Worm (Caenorhabditis elegans) whole organism, L4 larva: ENCODE results near the gene ZK1307.7.

Source experiments
- D1046.2 ChIP-seq: fragments of 200-800 bp; sonication (Bioruptor generic); IDR thresholded peaks from 2 replicates; pipeline ENCODE4 v1.3.6; 2022; ENCODE audit warnings: missing genetic modification characterization, missing compliant biosample characterization
- F26F4.8 ChIP-seq: fragments of 200-800 bp; sonication (Bioruptor generic); conservative IDR thresholded peaks from 2 replicates; pipeline ENCODE4 v1.3.6; 2022; ENCODE audit warnings: missing genetic modification characterization, missing compliant biosample characterization
- F49E8.2 ChIP-seq: sonication (generic microtip); optimal IDR thresholded peaks from 2 replicates; lab custom pipeline; 2016; ENCODE audit warnings: missing compliant biosample characterization, mild to moderate bottlenecking, missing genetic modification characterization, borderline replicate concordance
- T20F7.1 ChIP-seq: fragments of 200-800 bp; sonication (Bioruptor generic); optimal IDR thresholded peaks from 2 replicates; lab custom pipeline; 2018; ENCODE audit warnings: mild to moderate bottlenecking, missing genetic modification characterization, missing compliant biosample characterization
- Y48G9A.11 ChIP-seq: fragments of 200-800 bp; sonication (Bioruptor generic); IDR thresholded peaks from 2 replicates; pipeline ENCODE4 v1.3.6; 2022; ENCODE audit warnings: missing genetic modification reagents, missing genetic modification characterization, missing compliant biosample characterization
- Y75B8A.6 ChIP-seq: fragments of 200-800 bp; sonication (Bioruptor generic); IDR thresholded peaks from 2 replicates; pipeline ENCODE4 v1.3.6; 2022; ENCODE audit warnings: missing genetic modification reagents, missing genetic modification characterization, missing compliant biosample characterization
- ZK337.2 ChIP-seq: fragments of 200-800 bp; sonication (Bioruptor generic); IDR thresholded peaks from 2 replicates; pipeline ENCODE4 v1.3.6; 2022; ENCODE audit warnings: missing genetic modification reagents, missing genetic modification characterization, missing compliant biosample characterization
- aha-1 ChIP-seq: fragments of 150-350 bp; peaks from one replicate; lab custom pipeline; 2014; ENCODE audit warnings: missing biosample characterization, missing genetic modification characterization
- ceh-20 ChIP-seq: fragments of 200-800 bp; sonication (Bioruptor generic); IDR thresholded peaks from 2 replicates; pipeline ENCODE4 v1.3.6; 2022; ENCODE audit warnings: missing genetic modification reagents, missing genetic modification characterization, missing compliant biosample characterization
- ceh-28 ChIP-seq: fragments of 150-350 bp; optimal IDR thresholded peaks from 2 replicates; lab custom pipeline; 2014; ENCODE audit warnings: missing biosample characterization, missing genetic modification reagents, missing genetic modification characterization
- ceh-62 ChIP-seq: sonication (generic microtip); optimal IDR thresholded peaks from 2 replicates; lab custom pipeline; 2017; ENCODE audit warnings: missing biosample characterization, missing genetic modification characterization
- ceh-82 ChIP-seq: sonication (generic microtip); optimal IDR thresholded peaks from 2 replicates; lab custom pipeline; 2017; ENCODE audit warnings: missing biosample characterization, missing genetic modification characterization
- ctbp-1 ChIP-seq: fragments of 200-800 bp; sonication (Bioruptor generic); IDR thresholded peaks from 2 replicates; pipeline ENCODE4 v1.3.6; 2022; ENCODE audit warnings: missing genetic modification reagents, missing genetic modification characterization, missing compliant biosample characterization
- daf-16 ChIP-seq, 3 experiments: sonication (generic microtip); optimal IDR thresholded peaks; 2 replicates each; lab custom pipeline; 2016 to 2017; ENCODE audit warnings: missing genetic modification characterization in 3 of 3, missing genetic modification reagents in 3 of 3, mild to moderate bottlenecking in 2 of 3, missing compliant biosample characterization in 2 of 3, missing biosample characterization in 1 of 3, moderate library complexity in 1 of 3
- dmd-6 ChIP-seq: fragments of 200-800 bp; sonication (Bioruptor generic); IDR thresholded peaks from 2 replicates; pipeline ENCODE4 v1.3.6; 2022; ENCODE audit warnings: missing genetic modification reagents, missing genetic modification characterization, missing compliant biosample characterization
- dmd-9 ChIP-seq: fragments of 200-800 bp; sonication (Bioruptor generic); IDR thresholded peaks from 2 replicates; pipeline ENCODE4 v1.3.6; 2022; ENCODE audit warnings: missing genetic modification reagents, missing genetic modification characterization, missing compliant biosample characterization
- dpl-1 ChIP-seq: fragments of 150-350 bp; optimal IDR thresholded peaks from 2 replicates; lab custom pipeline; 2014; ENCODE audit warnings: missing biosample characterization, missing genetic modification reagents, missing genetic modification characterization
- duxl-1 ChIP-seq: sonication (generic microtip); optimal IDR thresholded peaks from 2 replicates; lab custom pipeline; 2016; ENCODE audit warnings: mild to moderate bottlenecking, missing genetic modification characterization, moderate library complexity, missing compliant biosample characterization; ENCODE audit not compliant: poor library complexity
- dve-1 ChIP-seq: sonication (generic microtip); optimal IDR thresholded peaks from 2 replicates; lab custom pipeline; 2017; ENCODE audit warnings: antibody characterized with exemption, mild to moderate bottlenecking, missing genetic modification characterization, missing compliant biosample characterization; ENCODE audit not compliant: insufficient read depth
- fkh-10 ChIP-seq: fragments of 150-350 bp; optimal IDR thresholded peaks from 2 replicates; lab custom pipeline; 2014; ENCODE audit warnings: missing biosample characterization, missing genetic modification reagents, missing genetic modification characterization
- hif-1 ChIP-seq, 2 experiments: sonication (generic microtip); optimal IDR thresholded peaks; 2 replicates each; lab custom pipeline; 2016 to 2017; ENCODE audit warnings: missing compliant biosample characterization in 2 of 2, missing genetic modification characterization in 2 of 2, missing genetic modification reagents in 2 of 2, missing genotype in 2 of 2, mild to moderate bottlenecking in 1 of 2
- hlh-11 ChIP-seq: fragments of 200-800 bp; sonication (Bioruptor generic); optimal IDR thresholded peaks from 2 replicates; lab custom pipeline; 2018; ENCODE audit warnings: mild to moderate bottlenecking, missing genetic modification characterization, missing compliant biosample characterization
- hlh-30 ChIP-seq: sonication (generic microtip); optimal IDR thresholded peaks from 2 replicates; lab custom pipeline; 2017; ENCODE audit warnings: antibody characterized with exemption, mild to moderate bottlenecking, missing genetic modification characterization, missing compliant biosample characterization; ENCODE audit not compliant: insufficient read depth
- hmg-1.1 ChIP-seq: fragments of 200-800 bp; sonication (Bioruptor generic); IDR thresholded peaks from 2 replicates; pipeline ENCODE4 v1.3.6; 2022; ENCODE audit warnings: missing genetic modification reagents, missing genetic modification characterization, missing compliant biosample characterization
- lin-1 ChIP-seq: fragments of 200-800 bp; sonication (Bioruptor generic); IDR thresholded peaks from 2 replicates; pipeline ENCODE4 v1.3.6; 2022; ENCODE audit warnings: missing genetic modification reagents, missing genetic modification characterization, missing compliant biosample characterization
- lin-38 ChIP-seq: fragments of 200-800 bp; sonication (Bioruptor generic); IDR thresholded peaks from 2 replicates; pipeline ENCODE4 v1.3.6; 2022; ENCODE audit warnings: missing genetic modification reagents, missing genetic modification characterization, missing compliant biosample characterization
- lsy-2 ChIP-seq, 2 experiments: fragments of 150-350 bp in 1 of 2; sonication (generic microtip) in 1 of 2; optimal IDR thresholded peaks; 2 replicates each; lab custom pipeline; 2014 to 2017; ENCODE audit warnings: missing biosample characterization in 2 of 2, missing genetic modification characterization in 2 of 2
- madf-9 ChIP-seq: fragments of 200-800 bp; sonication (Bioruptor generic); conservative IDR thresholded peaks from 2 replicates; pipeline ENCODE4 v1.3.6; 2022; ENCODE audit warnings: missing genetic modification reagents, missing genetic modification characterization, missing compliant biosample characterization
- mep-1 ChIP-seq: fragments of 150-350 bp; sonication (generic microtip); optimal IDR thresholded peaks from 3 replicates; lab custom pipeline; 2014; ENCODE audit warnings: missing biosample characterization, missing genetic modification characterization
- mes-2 ChIP-seq: sonication (generic microtip); optimal IDR thresholded peaks from 2 replicates; lab custom pipeline; 2016; ENCODE audit warnings: missing genotype, mild to moderate bottlenecking, missing genetic modification characterization, missing compliant biosample characterization; ENCODE audit not compliant: poor library complexity, severe bottlenecking
- mxl-3 ChIP-seq: fragments of 200-800 bp; sonication (Bioruptor generic); optimal IDR thresholded peaks from 2 replicates; lab custom pipeline; 2018; ENCODE audit warnings: mild to moderate bottlenecking, missing genetic modification characterization, missing compliant biosample characterization
- nhr-102 ChIP-seq: sonication (generic microtip); optimal IDR thresholded peaks from 2 replicates; lab custom pipeline; 2016; ENCODE audit warnings: mild to moderate bottlenecking, missing genetic modification characterization, moderate library complexity, missing compliant biosample characterization
- nhr-11 ChIP-seq: fragments of 150-350 bp; optimal IDR thresholded peaks from 2 replicates; lab custom pipeline; 2014; ENCODE audit warnings: missing biosample characterization, missing genetic modification characterization
- nhr-237 ChIP-seq: sonication (generic microtip); optimal IDR thresholded peaks from 2 replicates; lab custom pipeline; 2017; ENCODE audit warnings: missing biosample characterization, missing genetic modification characterization
- nhr-28 ChIP-seq: fragments of 150-350 bp; optimal IDR thresholded peaks from 2 replicates; lab custom pipeline; 2014; ENCODE audit warnings: missing biosample characterization, missing genetic modification characterization
- nhr-48 ChIP-seq: sonication (generic microtip); optimal IDR thresholded peaks from 2 replicates; lab custom pipeline; 2016; ENCODE audit warnings: mild to moderate bottlenecking, missing genetic modification characterization, missing compliant biosample characterization
- nhr-6 ChIP-seq: fragments of 150-350 bp; optimal IDR thresholded peaks from 2 replicates; lab custom pipeline; 2014; ENCODE audit warnings: missing biosample characterization, missing genetic modification characterization
- nhr-77 ChIP-seq: fragments of 150-350 bp; optimal IDR thresholded peaks from 2 replicates; lab custom pipeline; 2014; ENCODE audit warnings: missing biosample characterization, missing genetic modification characterization
- pha-4 ChIP-seq, 2 experiments: fragments of 150-350 bp in 1 of 2; fragments of 200-800 bp in 1 of 2; sonication (Bioruptor generic) in 1 of 2; IDR thresholded peaks in 1 of 2; optimal IDR thresholded peaks in 1 of 2; 2 replicates each; pipeline versions ENCODE4 v1.3.6 to Lab custom; 2014 to 2022; ENCODE audit warnings: missing genetic modification characterization in 2 of 2, missing genetic modification reagents in 2 of 2, missing biosample characterization in 1 of 2, missing compliant biosample characterization in 1 of 2
- rbr-2 ChIP-seq: sonication (generic microtip); optimal IDR thresholded peaks from 2 replicates; lab custom pipeline; 2016; ENCODE audit warnings: missing genotype, missing genetic modification characterization, missing compliant biosample characterization
- tag-97 ChIP-seq: fragments of 200-800 bp; sonication (Bioruptor generic); IDR thresholded peaks from 2 replicates; pipeline ENCODE4 v1.3.6; 2022; ENCODE audit warnings: missing genetic modification characterization, missing compliant biosample characterization
- tra-1 ChIP-seq: fragments of 200-800 bp; sonication (Bioruptor generic); IDR thresholded peaks from 2 replicates; pipeline ENCODE4 v1.3.6; 2022; ENCODE audit warnings: missing genetic modification reagents, missing genetic modification characterization, missing compliant biosample characterization
- unc-130 ChIP-seq: sonication (generic microtip); optimal IDR thresholded peaks from 2 replicates; lab custom pipeline; 2016; ENCODE audit warnings: missing genetic modification reagents, missing genetic modification characterization, missing compliant biosample characterization
- vab-7 ChIP-seq: fragments of 200-800 bp; sonication (Bioruptor generic); IDR thresholded peaks from 2 replicates; pipeline ENCODE4 v1.3.6; 2022; ENCODE audit warnings: missing genetic modification reagents, missing genetic modification characterization, missing compliant biosample characterization
- zip-11 ChIP-seq: fragments of 200-800 bp; sonication (Bioruptor generic); IDR thresholded peaks from 2 replicates; pipeline ENCODE4 v1.3.6; 2022; ENCODE audit warnings: missing genetic modification characterization, missing compliant biosample characterization
- zip-2 ChIP-seq: fragments of 150-350 bp; optimal IDR thresholded peaks from 2 replicates; lab custom pipeline; 2014; ENCODE audit warnings: missing biosample characterization, missing genetic modification characterization
- ztf-11 ChIP-seq: fragments of 150-350 bp; optimal IDR thresholded peaks from 2 replicates; lab custom pipeline; 2014; ENCODE audit warnings: missing biosample characterization, missing genetic modification characterization

The ZK1307.7 gene

ce11 chrII:9589667-9590066, 46.7 kb upstream of the ZK1307.7 start, which contains the start of gene eral-1 (continued):
- TF ChIP-seq aha-1: no peak

- TF ChIP-seq dmd-9 (GFP tag; lab: Robert Waterston, UW): peak; percentile 93
- peak; percentile 83 for TF ChIP-seq ZK337.2 (GFP tag; lab: Robert Waterston, UW)
- TF ChIP-seq duxl-1 (tag; lab: Kevin White, UChicago): peak; percentile 86
- TF ChIP-seq dmd-6 (GFP tag; lab: Robert Waterston, UW): peak; percentile 73
- TF ChIP-seq ctbp-1 (GFP tag; lab: Robert Waterston, UW): 0 out of 2 replicates have a peak, but pooled peaks have one; percentile 31
- 0 out of 2 replicates have a peak, but pooled peaks have one; percentile 51 for TF ChIP-seq tag-97 (GFP tag; lab: Robert Waterston, UW)
- no peak for TF ChIP-seq ceh-82
- peak; percentile 45 for TF ChIP-seq F49E8.2 (tag; lab: Kevin White, UChicago)
- peak; percentile 69 for TF ChIP-seq mep-1 (tag; lab: Kevin White, UChicago)
- TF ChIP-seq Y75B8A.6 (GFP tag; lab: Robert Waterston, UW): no peak
- no peak for TF ChIP-seq D1046.2 (GFP tag; lab: Robert Waterston, UW)
- TF ChIP-seq nhr-28 (tag; lab: Kevin White, UChicago): peak; percentile 35
- TF ChIP-seq vab-7 (GFP tag; lab: Robert Waterston, UW): no peak
- TF ChIP-seq hmg-1.1: peak; percentile 62
- peak; percentile 42 for TF ChIP-seq hlh-30 (tag; lab: Kevin White, UChicago)
- TF ChIP-seq tra-1 (GFP tag; lab: Robert Waterston, UW): peak; percentile 65; the same call in 1 of the 2 replicates
- TF ChIP-seq ceh-28 (tag; lab: Kevin White, UChicago): no peak
- peak; percentile 70; the same call in 1 of the 2 replicates for TF ChIP-seq Y48G9A.11 (GFP tag; lab: Robert Waterston, UW)
- peak; percentile 48 for TF ChIP-seq nhr-102 (tag; lab: Kevin White, UChicago)
- TF ChIP-seq dve-1 (tag; lab: Kevin White, UChicago): peak; percentile 66
- no peak for TF ChIP-seq lin-1 (GFP tag; lab: Robert Waterston, UW)
- TF ChIP-seq unc-130 (GFP tag; lab: Kevin White, UChicago): peak; percentile 84
- TF ChIP-seq hif-1 (tag; optimal IDR thresholded peaks at IDR 0.05; lab: Kevin White, UChicago): peak in 1 of 2 experiments; percentile 90
- peak in 1 of 2 experiments; percentile 89 for TF ChIP-seq lsy-2 (tag; optimal IDR thresholded peaks at IDR 0.05; lab: Kevin White, UChicago)
- 0 out of 2 replicates have a peak, but pooled peaks have one; percentile 9 for TF ChIP-seq pha-4 (GFP tag; IDR thresholded peaks at IDR 0.05; lab: Robert Waterston, UW)
- TF ChIP-seq pha-4 (tag; optimal IDR thresholded peaks at IDR 0.05; lab: Kevin White, UChicago): peak; percentile 49
- TF ChIP-seq nhr-237: no peak
- TF ChIP-seq daf-16 (GFP tag; optimal IDR thresholded peaks at IDR 0.05; lab: Kevin White, UChicago): peak in 1 of 2 experiments; percentile 11
- peak; percentile 23 for TF ChIP-seq daf-16 (tag; optimal IDR thresholded peaks at IDR 0.05; lab: Kevin White, UChicago)
- peak; percentile 33 for TF ChIP-seq nhr-48 (tag; lab: Kevin White, UChicago)
- TF ChIP-seq zip-11 (GFP tag; lab: Robert Waterston, UW): no peak
- TF ChIP-seq nhr-11 (tag; lab: Kevin White, UChicago): peak; percentile 87
- TF ChIP-seq zip-2 (tag; lab: Kevin White, UChicago): peak; percentile 78
- no peak for TF ChIP-seq F26F4.8 (GFP tag; lab: Robert Waterston, UW)
- peak; percentile 49; the same call in 1 of the 2 replicates for TF ChIP-seq ceh-20 (GFP tag; lab: Robert Waterston, UW)
- TF ChIP-seq mxl-3 (GFP tag; lab: Kevin White, UChicago): peak; percentile 32
- peak; percentile 49 for TF ChIP-seq aha-1
- no peak for TF ChIP-seq nhr-77
- TF ChIP-seq ceh-62: no peak
- TF ChIP-seq lin-38 (GFP tag; lab: Robert Waterston, UW): peak; percentile 62
- TF ChIP-seq ztf-11 (tag; lab: Kevin White, UChicago): no peak
- peak; percentile 82 for TF ChIP-seq T20F7.1 (GFP tag; lab: Kevin White, UChicago)
- peak; percentile 79 for TF ChIP-seq dpl-1
- TF ChIP-seq nhr-6 (tag; lab: Kevin White, UChicago): peak; percentile 19
- TF ChIP-seq mes-2 (tag; lab: Kevin White, UChicago): peak; percentile 99
- peak; percentile 33 for TF ChIP-seq hlh-11 (tag; lab: Kevin White, UChicago)
- no peak for TF ChIP-seq fkh-10 (GFP tag; lab: Kevin White, UChicago)
- TF ChIP-seq madf-9: peak; percentile 66
- peak; percentile 46 for TF ChIP-seq rbr-2 (tag; lab: Kevin White, UChicago)
Measured at ce11 chrII:9591071-9591470, 45.3 kb upstream of the ZK1307.7 start, which contains the start of the genes E02H1.1 and tag-124. Gene E02H1.1 (minus strand): TSS chrII:9591164. Gene tag-124 (plus strand): TSS chrII:9591292.
